Fruit fly (Drosophila melanogaster) whole organism: ENCODE measurements around the gene bnk.

Source experiments
- CG8478 ChIP-seq: fragments of >200 bp; optimal IDR thresholded peaks from 2 replicates; lab custom pipeline; 2018; ENCODE audit warnings: inconsistent platforms
- Dll ChIP-seq: fragments of >200 bp; optimal IDR thresholded peaks from 2 replicates; lab custom pipeline; 2017
- EcR ChIP-seq, 2 experiments: fragments of >200 bp; optimal IDR thresholded peaks; 2 replicates each; lab custom pipeline; 2017; ENCODE audit warnings: missing biosample characterization in 2 of 2, missing genetic modification characterization in 2 of 2, missing genetic modification reagents in 2 of 2
- pan ChIP-seq: fragments of >200 bp; optimal IDR thresholded peaks from 2 replicates; lab custom pipeline; 2017
- psq ChIP-seq: fragments of >200 bp; optimal IDR thresholded peaks from 2 replicates; lab custom pipeline; 2017
- usp ChIP-seq: fragments of >200 bp; optimal IDR thresholded peaks from 2 replicates; lab custom pipeline; 2017; ENCODE audit warnings: missing biosample characterization, missing genetic modification characterization, mixed read lengths

bnk gene

DNA sequence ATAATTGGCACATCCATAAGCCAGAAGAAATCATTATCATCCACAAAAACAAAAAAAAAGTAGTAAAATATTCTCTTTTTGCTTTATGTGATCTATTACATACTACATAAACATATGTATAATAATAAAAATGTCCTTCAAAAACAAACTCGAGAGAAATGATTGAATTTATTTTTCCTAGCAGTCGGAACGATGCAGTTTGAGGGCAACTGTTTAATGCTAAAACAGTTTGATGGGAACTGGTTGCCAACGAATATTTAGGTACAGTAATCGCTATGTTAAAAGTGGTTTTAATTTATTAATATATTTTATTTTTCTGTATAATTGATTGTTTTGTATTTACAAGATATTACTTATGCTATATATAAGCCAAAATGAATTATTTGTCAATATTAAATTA, 38.0 kb downstream of the bnk start:
- no peak for TF ChIP-seq Dll
- no peak for TF ChIP-seq EcR (GFP tag; optimal IDR thresholded peaks at IDR 0.05; lab: Kevin White, UChicago)
- no peak for TF ChIP-seq pan (lab: Kevin White, UChicago)
- TF ChIP-seq CG8478 (lab: Kevin White, UChicago) = no peak
- no peak for TF ChIP-seq psq (lab: Kevin White, UChicago)

DNA sequence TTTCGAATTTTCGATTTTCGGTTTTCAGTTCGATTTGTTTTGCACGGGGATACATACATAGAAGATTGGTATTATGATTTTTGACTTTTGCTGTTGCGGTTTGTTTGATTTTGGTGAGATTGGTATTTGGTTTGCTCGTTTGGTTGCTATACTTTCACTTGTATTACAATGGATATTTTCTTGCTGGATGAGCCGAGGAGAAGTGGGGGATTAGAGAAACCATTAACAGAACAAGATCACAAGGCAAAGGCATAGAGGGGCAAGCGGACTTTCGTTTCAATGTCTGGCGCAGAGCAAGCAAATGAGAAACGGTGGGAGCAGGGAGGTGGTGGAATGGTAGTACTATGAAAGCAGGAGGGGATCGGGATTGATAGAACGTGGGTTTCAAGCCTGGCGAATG, 39.1 kb downstream of the bnk start, which contains the start of gene CG15563:
TSS of gene CG15563 (minus strand) at position 101 of the 400 bp plus-strand sequence.
- TF ChIP-seq pan (lab: Kevin White, UChicago) = no peak
- no peak for TF ChIP-seq psq (lab: Kevin White, UChicago)
- no peak for TF ChIP-seq Dll
- TF ChIP-seq EcR (GFP tag; optimal IDR thresholded peaks at IDR 0.05; lab: Kevin White, UChicago) = no peak
- no peak for TF ChIP-seq CG8478 (lab: Kevin White, UChicago)
- TF ChIP-seq usp (GFP tag; lab: Kevin White, UChicago) = no peak

DNA sequence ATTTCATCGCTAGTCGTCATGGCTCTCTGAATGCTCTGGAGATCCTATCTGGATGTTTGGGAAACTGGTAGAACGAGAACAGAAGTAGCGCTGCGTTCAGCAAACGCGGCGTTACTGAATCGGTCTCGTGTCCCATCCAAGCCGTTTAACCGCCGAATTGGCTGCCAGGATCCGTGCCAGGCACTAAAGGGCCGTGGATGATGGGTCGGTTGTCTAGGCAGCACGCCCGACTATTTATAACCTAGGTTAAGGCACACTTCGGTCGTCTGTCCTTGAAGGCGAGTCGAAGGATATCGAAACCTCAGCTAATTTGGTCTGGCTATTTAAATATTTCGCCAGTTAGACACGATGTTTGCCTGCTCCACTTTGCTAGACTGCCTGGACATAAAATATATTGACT, 42.1 kb downstream of the bnk start, which contains the start of gene CG15564:
TSS of gene CG15564 (minus strand) at position 101 of the 400 bp plus-strand sequence.
- TF ChIP-seq EcR (GFP tag; optimal IDR thresholded peaks at IDR 0.05; lab: Kevin White, UChicago) = no peak
- TF ChIP-seq psq (lab: Kevin White, UChicago) = no peak
- TF ChIP-seq CG8478 (lab: Kevin White, UChicago) = no peak
- no peak for TF ChIP-seq Dll
- TF ChIP-seq pan (lab: Kevin White, UChicago) = no peak
- TF ChIP-seq usp (GFP tag; lab: Kevin White, UChicago) = no peak

DNA sequence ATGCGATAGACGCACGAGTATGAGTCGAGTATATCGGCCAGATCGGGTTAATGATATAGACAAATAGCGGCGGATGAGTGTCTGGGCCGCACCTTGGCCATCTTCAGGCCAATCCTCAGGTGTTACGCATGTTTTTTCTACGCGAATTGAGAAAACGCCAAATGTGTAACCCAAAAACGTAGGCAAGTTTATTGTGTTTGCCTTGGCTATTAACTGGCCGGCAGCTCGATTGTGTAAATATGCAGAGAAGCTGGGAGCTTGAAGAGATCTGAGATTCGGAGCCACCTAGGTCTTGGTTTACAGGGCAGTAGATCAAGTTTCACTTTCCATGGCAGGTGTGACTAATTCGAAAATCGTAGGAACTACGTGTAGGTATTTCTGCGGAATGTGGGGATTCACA, 46.9 kb downstream of the bnk start:
- TF ChIP-seq psq (lab: Kevin White, UChicago) (no peak), Dll (no peak), pan (lab: Kevin White, UChicago) (no peak), CG8478 (lab: Kevin White, UChicago) (no peak), usp (GFP tag; lab: Kevin White, UChicago) (no peak), EcR (GFP tag; optimal IDR thresholded peaks at IDR 0.05; lab: Kevin White, UChicago) (no peak)

DNA sequence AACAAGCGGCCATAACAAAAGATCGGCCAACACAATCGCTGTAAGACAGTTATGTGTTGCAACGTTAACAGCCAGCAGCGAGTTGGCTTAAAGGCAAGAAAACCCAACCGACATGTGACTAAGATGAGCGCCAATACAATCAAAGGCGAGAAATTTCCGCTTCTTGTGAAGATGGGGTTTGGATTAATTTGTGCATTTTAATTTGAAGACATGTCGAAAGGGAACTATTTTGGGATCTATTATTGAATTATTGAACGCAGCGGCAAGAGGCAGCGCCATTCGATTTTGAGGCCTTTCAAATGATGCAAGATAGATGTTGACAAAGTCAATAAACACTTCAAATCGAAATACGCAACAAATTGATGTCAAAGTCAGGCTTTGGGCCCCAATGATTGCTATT, 47.9 kb downstream of the bnk start:
- TF ChIP-seq Dll = no peak
- TF ChIP-seq pan (lab: Kevin White, UChicago) = no peak
- TF ChIP-seq usp (GFP tag; lab: Kevin White, UChicago) = no peak
- no peak for TF ChIP-seq EcR (GFP tag; optimal IDR thresholded peaks at IDR 0.05; lab: Kevin White, UChicago)
- no peak for TF ChIP-seq CG8478 (lab: Kevin White, UChicago)
- TF ChIP-seq psq (lab: Kevin White, UChicago) = no peak

DNA sequence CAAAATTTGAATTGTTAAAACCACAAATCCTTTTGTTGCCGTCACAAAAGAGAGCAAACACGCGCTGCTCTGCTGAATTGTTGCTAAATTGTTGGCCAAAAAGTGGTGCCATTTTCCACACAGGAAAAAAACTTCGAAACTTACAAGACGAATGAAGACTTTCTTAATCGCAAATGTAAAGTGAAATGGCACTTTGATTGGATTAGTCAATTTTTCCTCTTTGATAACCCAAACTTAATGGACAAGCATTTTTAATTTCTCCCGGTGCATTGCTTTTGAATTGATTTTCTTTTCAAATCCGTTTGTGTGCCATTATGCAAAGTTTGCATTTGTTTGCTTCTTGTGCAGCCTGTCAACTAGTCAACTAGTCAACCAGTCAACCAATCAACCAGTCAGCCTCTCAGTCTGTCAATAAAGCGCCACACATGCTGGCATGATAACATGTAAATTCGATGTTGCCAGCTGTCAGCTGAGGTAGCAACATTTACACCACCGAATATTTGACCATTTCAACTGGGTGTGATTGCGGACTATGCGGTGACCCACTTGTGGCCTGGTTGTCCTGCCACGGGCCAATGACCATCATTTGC, 50.0 kb downstream of the bnk start:
- TF ChIP-seq EcR (GFP tag; optimal IDR thresholded peaks at IDR 0.05; lab: Kevin White, UChicago) (no peak), CG8478 (lab: Kevin White, UChicago) (no peak), usp (GFP tag; lab: Kevin White, UChicago) (no peak)
